Worm (Caenorhabditis elegans) whole organism, midembryonic: ENCODE data around the gene C27D9.2.
A peak's percentile ranks its signal among the peaks of the same experiment; 100 is the strongest.

Source experiments
- T22C8.4 ChIP-seq: fragments of 200-800 bp; sonication (Bioruptor generic); IDR thresholded peaks from 2 replicates; pipeline ENCODE4 v1.3.6; 2022; ENCODE audit warnings: missing genetic modification characterization, missing compliant biosample characterization
- flt-1 ChIP-seq: fragments of 200-800 bp; sonication (Bioruptor generic); IDR thresholded peaks from 2 replicates; pipeline ENCODE4 v1.3.6; 2022; ENCODE audit warnings: missing genetic modification characterization, missing compliant biosample characterization
- klf-2 ChIP-seq: fragments of 200-800 bp; sonication (Bioruptor generic); conservative IDR thresholded peaks from 2 replicates; pipeline ENCODE4 v1.3.6; 2022; ENCODE audit warnings: missing genetic modification reagents, missing genetic modification characterization, missing compliant biosample characterization
- med-1 ChIP-seq: sonication (generic microtip); optimal IDR thresholded peaks from 2 replicates; lab custom pipeline; 2017; ENCODE audit warnings: missing genetic modification characterization, mild to moderate bottlenecking, missing compliant biosample characterization, antibody characterized with exemption, missing genetic modification reagents; ENCODE audit not compliant: insufficient read depth
- ref-1 ChIP-seq: fragments of 200-800 bp; sonication (Bioruptor generic); conservative IDR thresholded peaks from 2 replicates; pipeline ENCODE4 v1.3.6; 2022; ENCODE audit warnings: missing genetic modification reagents, missing genetic modification characterization, missing compliant biosample characterization
- tab-1 ChIP-seq: fragments of 200-800 bp; sonication (Bioruptor generic); IDR thresholded peaks from 2 replicates; pipeline ENCODE4 v1.3.6; 2022; ENCODE audit warnings: missing genetic modification characterization, missing compliant biosample characterization
- ztf-23 ChIP-seq: fragments of 200-800 bp; sonication (Bioruptor generic); IDR thresholded peaks from 2 replicates; pipeline ENCODE4 v1.3.6; 2022; ENCODE audit warnings: missing genetic modification reagents, missing genetic modification characterization, missing compliant biosample characterization

DNA sequence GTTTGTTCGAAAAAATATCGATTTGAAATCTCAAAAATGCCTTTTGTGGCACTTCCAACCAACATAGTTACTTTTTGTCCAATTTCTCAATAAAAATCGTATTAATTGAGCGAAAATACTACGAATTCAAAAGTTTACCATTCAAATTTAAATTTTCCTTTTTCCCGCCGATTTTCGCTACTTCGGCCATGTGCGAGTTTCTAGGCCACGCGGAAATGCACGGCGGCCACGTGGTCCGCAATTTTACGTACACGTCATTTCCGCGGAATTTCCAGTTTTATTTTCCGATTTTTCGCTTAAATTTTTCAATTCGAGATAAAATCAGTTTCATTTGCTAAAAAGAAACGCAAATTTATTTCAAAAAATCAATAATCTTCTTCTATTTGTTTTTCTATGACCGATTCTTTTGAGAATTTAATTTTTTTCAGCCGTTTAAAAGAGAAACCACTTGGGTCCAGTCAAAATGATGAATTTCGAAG, 16.6 kb downstream of the C27D9.2 start, which contains the start of gene eas-1:
- no peak for TF ChIP-seq ref-1 (GFP tag; lab: Robert Waterston, UW)
- TF ChIP-seq med-1 (GFP tag; lab: Kevin White, UChicago): no peak
- TF ChIP-seq tab-1 (GFP tag; lab: Robert Waterston, UW): peak; percentile 21; the same call in 1 of the 2 replicates
- peak; percentile 68 for TF ChIP-seq flt-1 (GFP tag; lab: Robert Waterston, UW)
- TF ChIP-seq ztf-23 (GFP tag; lab: Robert Waterston, UW): no peak
- TF ChIP-seq T22C8.4 (GFP tag; lab: Robert Waterston, UW): no peak
- TF ChIP-seq klf-2: peak; percentile 62; the same call in 1 of the 2 replicates
